Worm (Caenorhabditis elegans): ENCODE results near the gene ptr-4.

The ptr-4 gene

DNA sequence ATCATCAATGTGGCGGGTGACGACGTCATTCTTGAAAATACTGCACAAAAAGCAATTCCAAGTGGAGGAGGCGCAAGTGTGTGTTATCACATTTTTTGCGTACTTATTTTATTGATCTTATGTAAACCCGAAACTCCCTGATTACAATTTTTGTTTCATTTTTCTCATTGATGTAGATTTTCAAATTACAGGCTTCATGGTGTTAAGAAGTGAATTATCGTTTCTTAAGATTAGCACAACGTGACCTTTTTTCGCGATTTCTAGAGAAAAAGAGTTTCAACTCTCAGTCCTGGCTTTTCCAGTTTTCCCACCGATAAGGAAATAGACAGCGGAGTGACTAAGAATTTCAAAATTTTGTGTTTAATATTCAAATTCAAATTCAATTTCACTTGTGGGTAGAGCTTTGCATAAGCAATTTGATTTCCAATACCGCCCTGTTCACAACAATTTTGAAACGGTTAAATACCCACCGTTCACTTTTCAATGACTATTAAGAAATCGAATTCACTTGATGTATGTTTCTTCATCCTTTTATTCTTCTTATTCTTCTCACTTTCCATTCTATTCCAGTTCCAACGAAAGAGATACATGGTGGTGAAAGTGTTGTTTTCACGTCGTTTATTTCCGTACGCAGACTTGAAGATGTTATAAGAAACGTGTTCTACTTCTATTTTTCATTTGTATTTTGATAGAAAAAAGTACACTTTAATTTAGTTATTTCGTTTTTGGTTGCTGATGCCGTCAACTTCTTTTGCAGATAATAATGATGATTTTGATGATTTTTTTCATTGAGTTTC lies 38.9 kb downstream of the ptr-4 start:
- TF ChIP-seq elt-2 (tag; optimal IDR thresholded peaks at IDR 0.05), result peak; percentile 52
- peak; percentile 26 for TF ChIP-seq pqm-1 (tag; optimal IDR thresholded peaks at IDR 0.05)
- TF ChIP-seq sea-2 (GFP tag; optimal IDR thresholded peaks at IDR 0.05), result no peak
- TF ChIP-seq nhr-25 (tag; optimal IDR thresholded peaks at IDR 0.05), result peak; percentile 53

DNA sequence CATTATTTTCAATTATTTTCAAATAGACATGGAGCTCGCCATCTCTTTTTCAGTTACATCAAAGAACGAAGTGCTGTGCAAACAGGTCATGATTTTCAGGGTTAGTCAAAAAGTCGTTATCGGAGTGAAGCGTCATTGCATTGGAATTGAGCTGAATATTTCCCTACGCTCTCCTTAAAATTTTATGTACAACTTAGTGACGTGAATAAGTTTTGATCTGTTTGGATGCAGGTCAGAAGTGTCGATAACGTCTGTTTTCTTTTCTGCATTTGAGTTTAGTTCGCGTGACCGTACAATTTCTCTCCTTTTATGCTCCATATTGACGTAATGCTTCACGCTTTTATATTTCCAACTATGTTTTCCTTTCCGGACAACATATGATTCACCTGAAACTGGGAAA lies 40.8 kb downstream of the ptr-4 start:
- peak; percentile 45 for TF ChIP-seq pha-4 (tag; optimal IDR thresholded peaks at IDR 0.05)
- peak; percentile 74 for TF ChIP-seq pqm-1 (tag; optimal IDR thresholded peaks at IDR 0.05)
- TF ChIP-seq jun-1 (tag; optimal IDR thresholded peaks at IDR 0.05), result peak; percentile 37
- peak; percentile 85 for TF ChIP-seq elt-2 (tag; optimal IDR thresholded peaks at IDR 0.05)
- no peak for TF ChIP-seq nhr-23 (tag; optimal IDR thresholded peaks at IDR 0.05)
- no peak for TF ChIP-seq nfya-1 (tag; optimal IDR thresholded peaks at IDR 0.05; ENCODE audit: insufficient read depth)

DNA sequence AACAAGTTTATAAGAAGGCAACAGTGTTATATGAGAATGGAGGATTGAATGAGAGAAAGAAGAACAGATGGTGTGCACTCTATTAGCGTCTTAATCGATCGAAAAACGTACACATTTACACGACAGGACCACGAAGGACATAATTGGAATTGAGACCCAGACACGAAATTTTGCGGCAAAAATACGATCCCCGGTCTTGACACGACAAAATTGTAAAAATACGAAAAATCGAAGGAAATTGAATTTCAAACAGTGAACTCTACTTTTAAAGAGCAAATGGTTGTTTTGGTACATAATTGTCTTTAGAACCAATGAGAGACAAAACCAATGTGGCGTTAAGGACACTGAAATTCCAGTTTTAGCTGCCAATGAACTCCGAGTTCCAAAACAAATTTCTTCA lies 43.3 kb downstream of the ptr-4 start, which contains the start of gene lelo-3:
Gene lelo-3 (minus strand): TSS at position 101 of the 400 bp plus-strand sequence.
- no peak for TF ChIP-seq ceh-16 (tag; optimal IDR thresholded peaks at IDR 0.05)
- no peak for TF ChIP-seq pqm-1 (tag; optimal IDR thresholded peaks at IDR 0.05)
- TF ChIP-seq nhr-77 (tag; optimal IDR thresholded peaks at IDR 0.05), result no peak
- TF ChIP-seq nhr-43 (tag; optimal IDR thresholded peaks at IDR 0.05; ENCODE audit: poor library complexity, severe bottlenecking), result no peak
- no peak for TF ChIP-seq nhr-28 (tag; optimal IDR thresholded peaks at IDR 0.05)
- no peak for TF ChIP-seq ceh-82 (tag; optimal IDR thresholded peaks at IDR 0.05)
- TF ChIP-seq nhr-237 (tag; optimal IDR thresholded peaks at IDR 0.05), result no peak
- TF ChIP-seq ceh-28 (tag; optimal IDR thresholded peaks at IDR 0.05), result no peak
- TF ChIP-seq lsy-12 (tag; optimal IDR thresholded peaks at IDR 0.05), result no peak
- TF ChIP-seq elt-1 (tag; optimal IDR thresholded peaks at IDR 0.05), result no peak
- TF ChIP-seq fkh-10 (GFP tag; optimal IDR thresholded peaks at IDR 0.05), result no peak
- no peak for TF ChIP-seq skn-1 (tag; optimal IDR thresholded peaks at IDR 0.05)
- TF ChIP-seq jun-1 (tag; optimal IDR thresholded peaks at IDR 0.05), result no peak
- TF ChIP-seq mml-1 (tag; optimal IDR thresholded peaks at IDR 0.05), result no peak
- TF ChIP-seq aly-2 (tag; optimal IDR thresholded peaks at IDR 0.05), result no peak
- TF ChIP-seq ztf-4 (tag; optimal IDR thresholded peaks at IDR 0.05), result no peak
- TF ChIP-seq ZK546.5 (tag; optimal IDR thresholded peaks at IDR 0.05), result no peak

DNA sequence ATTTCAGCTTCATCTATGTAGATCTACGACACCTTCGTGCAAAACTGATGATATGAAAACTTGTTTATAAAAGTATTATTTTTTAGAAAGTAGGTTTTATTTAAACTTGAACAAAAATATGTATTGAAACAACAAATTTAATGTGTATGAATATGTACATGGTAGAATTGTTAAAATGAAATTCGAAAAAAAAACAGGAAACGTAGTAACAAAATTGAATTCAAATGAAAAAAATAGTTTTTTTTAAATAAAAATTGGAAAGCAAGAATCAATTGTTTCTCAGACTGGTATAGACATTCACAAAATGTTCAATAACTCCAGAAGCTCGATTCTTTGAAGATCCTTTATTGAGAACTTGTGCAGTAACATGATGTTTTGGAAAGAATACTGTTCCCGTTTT lies 45.0 kb downstream of the ptr-4 start:
- TF ChIP-seq snpc-4 (tag; optimal IDR thresholded peaks at IDR 0.05) (no peak), nfya-1 (tag; optimal IDR thresholded peaks at IDR 0.05; ENCODE audit: insufficient read depth) (no peak), unc-39 (tag; optimal IDR thresholded peaks at IDR 0.05) (no peak), ceh-16 (tag; optimal IDR thresholded peaks at IDR 0.05) (no peak), nhr-43 (tag; optimal IDR thresholded peaks at IDR 0.05; ENCODE audit: poor library complexity, severe bottlenecking) (no peak), tbx-2 (tag; optimal IDR thresholded peaks at IDR 0.05) (no peak), nhr-11 (tag; optimal IDR thresholded peaks at IDR 0.05) (no peak), aly-2 (tag; optimal IDR thresholded peaks at IDR 0.05) (no peak), fkh-10 (GFP tag; optimal IDR thresholded peaks at IDR 0.05) (no peak), nhr-237 (tag; optimal IDR thresholded peaks at IDR 0.05) (no peak), elt-2 (tag; optimal IDR thresholded peaks at IDR 0.05) (no peak), nhr-23 (tag; optimal IDR thresholded peaks at IDR 0.05) (no peak), fkh-2 (tag; optimal IDR thresholded peaks at IDR 0.05) (no peak), pqm-1 (tag; optimal IDR thresholded peaks at IDR 0.05) (no peak), ceh-28 (tag; optimal IDR thresholded peaks at IDR 0.05) (no peak)

DNA sequence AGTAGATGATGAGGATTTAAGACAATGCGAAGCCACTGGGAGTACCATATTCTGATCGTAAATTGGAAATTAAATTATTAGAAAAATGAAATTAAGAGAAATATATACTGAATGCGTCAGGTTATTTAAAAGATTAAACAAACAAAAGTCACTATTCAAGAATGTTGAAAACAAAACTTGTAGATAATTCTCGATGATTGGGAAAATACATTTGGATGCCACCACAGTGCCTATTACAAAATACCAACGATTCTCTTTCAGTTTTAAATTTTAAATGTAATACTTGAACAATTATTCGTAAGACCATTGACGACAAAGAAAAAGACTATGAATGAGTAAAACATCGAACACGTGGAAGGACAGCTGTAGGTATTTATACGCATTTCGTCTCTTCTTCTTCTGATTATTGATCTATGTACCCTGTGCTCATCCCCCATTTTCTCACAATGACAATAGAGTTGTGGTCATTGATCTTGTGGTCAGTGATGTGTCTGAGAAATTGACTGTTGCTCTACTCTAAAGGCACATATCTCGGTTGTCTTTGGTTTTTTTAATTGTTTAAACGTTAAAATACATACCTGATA lies 45.8 kb downstream of the ptr-4 start, which contains the start of gene C09B8.4:
Gene C09B8.4 (minus strand): TSS at position 51 of the 584 bp plus-strand sequence.
- TF ChIP-seq unc-39 (tag; optimal IDR thresholded peaks at IDR 0.05) (no peak), pqm-1 (tag; optimal IDR thresholded peaks at IDR 0.05) (no peak), R02D3.7 (tag; optimal IDR thresholded peaks at IDR 0.05) (no peak), ceh-82 (tag; optimal IDR thresholded peaks at IDR 0.05) (no peak), nhr-237 (tag; optimal IDR thresholded peaks at IDR 0.05) (no peak), nhr-43 (tag; optimal IDR thresholded peaks at IDR 0.05; ENCODE audit: poor library complexity, severe bottlenecking) (no peak), ztf-11 (tag; optimal IDR thresholded peaks at IDR 0.05) (no peak), nhr-28 (tag; optimal IDR thresholded peaks at IDR 0.05) (no peak)
